Worm (Caenorhabditis elegans) whole organism, L1 larva: ENCODE results near the gene F13C5.1.

Experiments used
- C16A3.4 ChIP-seq: fragments of 150-350 bp; optimal IDR thresholded peaks from 2 replicates; lab custom pipeline; 2014; ENCODE audit warnings: missing biosample characterization, missing genetic modification characterization
- F16B12.6 ChIP-seq: fragments of 150-350 bp; optimal IDR thresholded peaks from 2 replicates; lab custom pipeline; 2014; ENCODE audit warnings: missing biosample characterization, missing genetic modification characterization
- Y116A8C.19 ChIP-seq: sonication (generic microtip); optimal IDR thresholded peaks from 2 replicates; lab custom pipeline; 2016; ENCODE audit warnings: missing compliant biosample characterization, missing genetic modification characterization, borderline replicate concordance
- aly-2 ChIP-seq: fragments of 150-350 bp; optimal IDR thresholded peaks from 2 replicates; lab custom pipeline; 2014; ENCODE audit warnings: missing biosample characterization, missing genetic modification characterization
- ama-1 ChIP-seq: fragments of 150-350 bp; optimal IDR thresholded peaks from 2 replicates; lab custom pipeline; 2014
- ceh-63 ChIP-seq: fragments of 200-800 bp; sonication (Bioruptor generic); optimal IDR thresholded peaks from 2 replicates; lab custom pipeline; 2018; ENCODE audit warnings: mild to moderate bottlenecking, missing genetic modification characterization, missing compliant biosample characterization
- ceh-8 ChIP-seq: fragments of 200-800 bp; sonication (Bioruptor generic); optimal IDR thresholded peaks from 2 replicates; lab custom pipeline; 2018; ENCODE audit warnings: mild to moderate bottlenecking, missing genetic modification characterization, moderate library complexity, missing compliant biosample characterization
- ceh-82 ChIP-seq, 3 experiments: fragments of 150-350 bp in 1 of 3; sonication (generic microtip) in 2 of 3; optimal IDR thresholded peaks; 2 replicates each; lab custom pipeline; 2014 to 2017; ENCODE audit warnings: missing biosample characterization in 3 of 3, missing genetic modification characterization in 3 of 3
- ceh-88 ChIP-seq: fragments of 200-800 bp; sonication (Bioruptor generic); IDR thresholded peaks from 2 replicates; pipeline ENCODE4 v1.3.6; 2022; ENCODE audit warnings: missing genetic modification characterization, missing compliant biosample characterization
- ceh-90 ChIP-seq: sonication (generic microtip); optimal IDR thresholded peaks from 2 replicates; lab custom pipeline; 2016; ENCODE audit warnings: missing genetic modification characterization, missing compliant biosample characterization
- dpl-1 ChIP-seq, 3 experiments: fragments of 150-350 bp in 2 of 3; sonication (generic microtip) in 1 of 3; optimal IDR thresholded peaks; 2 replicates each; lab custom pipeline; 2014 to 2017; ENCODE audit warnings: missing biosample characterization in 3 of 3, missing genetic modification characterization in 3 of 3, missing genetic modification reagents in 3 of 3
- efl-1 ChIP-seq, 4 experiments: fragments of 150-350 bp; optimal IDR thresholded peaks in 3 of 4; peaks in 1 of 4; 1 replicate in 1 of 4; 2 replicates in 3 of 4; lab custom pipeline; 2014; ENCODE audit warnings: missing biosample characterization in 2 of 4, missing genetic modification characterization in 2 of 4, missing genetic modification reagents in 2 of 4
- efl-3 ChIP-seq: fragments of 200-800 bp; sonication (Bioruptor generic); optimal IDR thresholded peaks from 2 replicates; lab custom pipeline; 2018; ENCODE audit warnings: mild to moderate bottlenecking, missing genetic modification characterization, missing compliant biosample characterization
- egl-13 ChIP-seq: sonication (generic microtip); optimal IDR thresholded peaks from 2 replicates; lab custom pipeline; 2016; ENCODE audit warnings: missing genotype, missing genetic modification reagents, missing genetic modification characterization, missing compliant biosample characterization
- egl-27 ChIP-seq, 2 experiments: fragments of 150-350 bp in 1 of 2; sonication (generic microtip); optimal IDR thresholded peaks; 3 replicates each; lab custom pipeline; 2017 to 2018; ENCODE audit warnings: missing biosample characterization in 2 of 2, missing genetic modification characterization in 2 of 2, missing genetic modification reagents in 2 of 2
- fkh-10 ChIP-seq: sonication (generic microtip); optimal IDR thresholded peaks from 2 replicates; lab custom pipeline; 2017; ENCODE audit warnings: missing biosample characterization, missing genetic modification reagents, missing genetic modification characterization
- fos-1 ChIP-seq: fragments of 150-350 bp; optimal IDR thresholded peaks from 2 replicates; lab custom pipeline; 2014; ENCODE audit warnings: missing biosample characterization, missing genetic modification characterization
- grh-1 ChIP-seq: fragments of 200-800 bp; sonication (Bioruptor generic); IDR thresholded peaks from 2 replicates; pipeline ENCODE4 v1.3.6; 2022; ENCODE audit warnings: missing genetic modification reagents, missing genetic modification characterization, missing compliant biosample characterization
- hlh-17 ChIP-seq: fragments of 200-800 bp; sonication (Bioruptor generic); optimal IDR thresholded peaks from 2 replicates; lab custom pipeline; 2018; ENCODE audit warnings: missing genetic modification characterization, mild to moderate bottlenecking, missing compliant biosample characterization, moderate library complexity, borderline replicate concordance
- hlh-4 ChIP-seq: sonication (generic microtip); optimal IDR thresholded peaks from 2 replicates; lab custom pipeline; 2016; ENCODE audit warnings: mild to moderate bottlenecking, missing genetic modification characterization, missing compliant biosample characterization
- hpl-2 ChIP-seq: fragments of 150-350 bp; optimal IDR thresholded peaks from 2 replicates; lab custom pipeline; 2014; ENCODE audit warnings: missing biosample characterization, missing genetic modification reagents, missing genetic modification characterization
- irx-1 ChIP-seq: sonication (generic microtip); optimal IDR thresholded peaks from 2 replicates; lab custom pipeline; 2016; ENCODE audit warnings: missing genetic modification characterization, missing compliant biosample characterization
- jun-1 ChIP-seq: fragments of 150-350 bp; optimal IDR thresholded peaks from 2 replicates; lab custom pipeline; 2014; ENCODE audit warnings: missing biosample characterization, missing genetic modification reagents, missing genetic modification characterization
- lin-13 ChIP-seq: fragments of 150-350 bp; optimal IDR thresholded peaks from 2 replicates; lab custom pipeline; 2014; ENCODE audit warnings: missing biosample characterization, missing genetic modification reagents, missing genetic modification characterization
- lin-15B ChIP-seq: fragments of 150-350 bp; sonication (generic microtip); optimal IDR thresholded peaks from 3 replicates; lab custom pipeline; 2014; ENCODE audit warnings: missing biosample characterization, missing genetic modification characterization
- lir-3 ChIP-seq: sonication (generic microtip); optimal IDR thresholded peaks from 2 replicates; lab custom pipeline; 2016; ENCODE audit warnings: mild to moderate bottlenecking, missing genetic modification characterization, moderate library complexity, missing compliant biosample characterization; ENCODE audit not compliant: poor library complexity
- mab-9 ChIP-seq: fragments of 200-800 bp; sonication (Bioruptor generic); IDR thresholded peaks from 2 replicates; pipeline ENCODE4 v1.3.6; 2022; ENCODE audit warnings: missing genetic modification reagents, missing genetic modification characterization, missing compliant biosample characterization
- mef-2 ChIP-seq: fragments of 150-350 bp; optimal IDR thresholded peaks from 2 replicates; lab custom pipeline; 2014; ENCODE audit warnings: missing biosample characterization, missing genetic modification characterization
- mep-1 ChIP-seq: fragments of 150-350 bp; optimal IDR thresholded peaks from 2 replicates; lab custom pipeline; 2014; ENCODE audit warnings: missing biosample characterization, missing genetic modification characterization
- nhr-11 ChIP-seq: fragments of 150-350 bp; optimal IDR thresholded peaks from 2 replicates; lab custom pipeline; 2014; ENCODE audit warnings: missing biosample characterization, missing genetic modification characterization
- nhr-19 ChIP-seq: fragments of 200-800 bp; sonication (Bioruptor generic); conservative IDR thresholded peaks from 2 replicates; pipeline ENCODE4 v1.3.6; 2022; ENCODE audit warnings: missing genetic modification characterization, missing compliant biosample characterization
- nhr-47 ChIP-seq: sonication (generic microtip); optimal IDR thresholded peaks from 2 replicates; lab custom pipeline; 2016; ENCODE audit warnings: mild to moderate bottlenecking, missing genetic modification characterization, moderate library complexity, missing compliant biosample characterization
- nhr-77 ChIP-seq: fragments of 150-350 bp; optimal IDR thresholded peaks from 2 replicates; lab custom pipeline; 2014; ENCODE audit warnings: missing biosample characterization, missing genetic modification characterization
- nhr-84 ChIP-seq: sonication (generic microtip); optimal IDR thresholded peaks from 2 replicates; lab custom pipeline; 2017; ENCODE audit warnings: missing biosample characterization, missing genetic modification characterization
- pax-3 ChIP-seq: fragments of 200-800 bp; sonication (Bioruptor generic); optimal IDR thresholded peaks from 2 replicates; lab custom pipeline; 2018; ENCODE audit warnings: mild to moderate bottlenecking, missing genetic modification characterization, moderate library complexity, missing compliant biosample characterization
- pqm-1 ChIP-seq: sonication (generic microtip); optimal IDR thresholded peaks from 3 replicates; lab custom pipeline; 2017; ENCODE audit warnings: missing biosample characterization, missing genetic modification characterization
- rnt-1 ChIP-seq: sonication (generic microtip); optimal IDR thresholded peaks from 2 replicates; lab custom pipeline; 2016; ENCODE audit warnings: mild to moderate bottlenecking, missing genetic modification characterization, moderate library complexity, missing compliant biosample characterization
- snpc-4 ChIP-seq: fragments of 150-350 bp; optimal IDR thresholded peaks from 2 replicates; lab custom pipeline; 2014; ENCODE audit warnings: missing biosample characterization, missing genetic modification characterization
- sox-4 ChIP-seq: sonication (generic microtip); optimal IDR thresholded peaks from 2 replicates; lab custom pipeline; 2016; ENCODE audit warnings: missing genetic modification characterization, missing compliant biosample characterization
- sptf-1 ChIP-seq: fragments of 150-350 bp; optimal IDR thresholded peaks from 2 replicates; lab custom pipeline; 2014; ENCODE audit warnings: missing biosample characterization, missing genetic modification characterization
- sup-37 ChIP-seq: fragments of 200-800 bp; sonication (Bioruptor generic); optimal IDR thresholded peaks from 2 replicates; lab custom pipeline; 2018; ENCODE audit warnings: mild to moderate bottlenecking, missing genetic modification characterization, missing compliant biosample characterization
- unc-130 ChIP-seq: fragments of 150-350 bp; optimal IDR thresholded peaks from 2 replicates; lab custom pipeline; 2017; ENCODE audit warnings: missing biosample characterization, missing genetic modification characterization, inconsistent platforms
- unc-86 ChIP-seq: sonication (generic microtip); optimal IDR thresholded peaks from 2 replicates; lab custom pipeline; 2016; ENCODE audit warnings: missing genetic modification characterization, missing compliant biosample characterization
- unc-98 ChIP-seq: fragments of 200-800 bp; sonication (Bioruptor generic); IDR thresholded peaks from 2 replicates; pipeline ENCODE4 v1.3.6; 2022; ENCODE audit warnings: missing genetic modification characterization, missing compliant biosample characterization
- vab-15 ChIP-seq: sonication (generic microtip); optimal IDR thresholded peaks from 2 replicates; lab custom pipeline; 2017; ENCODE audit warnings: missing genotype, mild to moderate bottlenecking, missing genetic modification characterization, missing compliant biosample characterization
- xbp-1 ChIP-seq: sonication (generic microtip); optimal IDR thresholded peaks from 2 replicates; lab custom pipeline; 2016; ENCODE audit warnings: missing genetic modification characterization, missing compliant biosample characterization
- zag-1 ChIP-seq: fragments of 150-350 bp; optimal IDR thresholded peaks from 2 replicates; lab custom pipeline; 2014; ENCODE audit warnings: missing biosample characterization, missing genetic modification characterization
- zip-4 ChIP-seq: fragments of 200-800 bp; sonication (Bioruptor generic); optimal IDR thresholded peaks from 2 replicates; lab custom pipeline; 2018; ENCODE audit warnings: mild to moderate bottlenecking, missing genetic modification characterization, moderate library complexity, missing compliant biosample characterization
- ztf-11 ChIP-seq, 2 experiments: sonication (generic microtip); optimal IDR thresholded peaks; 2 replicates each; lab custom pipeline; 2016 to 2017; ENCODE audit warnings: missing genetic modification characterization in 2 of 2, missing biosample characterization in 1 of 2, missing compliant biosample characterization in 1 of 2
- ztf-4 ChIP-seq: fragments of 150-350 bp; optimal IDR thresholded peaks from 2 replicates; lab custom pipeline; 2014; ENCODE audit warnings: missing biosample characterization, missing genetic modification characterization

Gene F13C5.1

ce11 chrX:572601-573000 lies 29.4 kb upstream of the F13C5.1 start, which contains the start of gene mrp-2:
TSS of gene mrp-2 (minus strand) at chrX:572701.
- TF ChIP-seq aly-2 (tag; lab: Kevin White, UChicago), result no peak
- no peak for TF ChIP-seq unc-98
- TF ChIP-seq efl-1 (optimal IDR thresholded peaks at IDR 0.05; lab: Kevin White, UChicago), result no peak
- TF ChIP-seq efl-1 (GFP tag; optimal IDR thresholded peaks at IDR 0.05 in 1 of 2; lab: Kevin White, UChicago), result peak in 1 of 2 experiments; percentile 53
- TF ChIP-seq, all 84 proteins: peak for 1

- peak; percentile 95 for TF ChIP-seq zip-4 (GFP tag; lab: Kevin White, UChicago)
- TF ChIP-seq zag-1 (tag; lab: Kevin White, UChicago), result no peak
- TF ChIP-seq ztf-4 (tag; lab: Kevin White, UChicago), result no peak
- no peak for TF ChIP-seq sup-37 (GFP tag; lab: Kevin White, UChicago)
- TF ChIP-seq unc-98, result no peak
- no peak for TF ChIP-seq hlh-4 (tag; lab: Kevin White, UChicago)
- TF ChIP-seq nhr-47 (tag; lab: Kevin White, UChicago), result peak; percentile 69
- no peak for TF ChIP-seq mef-2 (tag; lab: Kevin White, UChicago)
- peak; percentile 15 for TF ChIP-seq egl-13 (tag; lab: Kevin White, UChicago)
- TF ChIP-seq nhr-19 (GFP tag; lab: Robert Waterston, UW), result peak; percentile 17; the same call in 1 of the 2 replicates
- TF ChIP-seq fkh-10, result peak; percentile 41
- TF ChIP-seq aly-2 (tag; lab: Kevin White, UChicago), result no peak
- no peak for TF ChIP-seq sox-4
- TF ChIP-seq pqm-1 (tag; lab: Kevin White, UChicago), result no peak
- TF ChIP-seq vab-15 (tag; lab: Kevin White, UChicago), result no peak
- peak; percentile 69 to 87 (median 87) for TF ChIP-seq ceh-82 (tag; optimal IDR thresholded peaks at IDR 0.05; lab: Kevin White, UChicago)
- TF ChIP-seq ceh-8 (GFP tag; lab: Kevin White, UChicago), result no peak
- TF ChIP-seq mep-1 (tag; lab: Kevin White, UChicago), result peak; percentile 59
- TF ChIP-seq mab-9, result no peak
- peak; percentile 22 to 63 for TF ChIP-seq efl-1 (optimal IDR thresholded peaks at IDR 0.05; lab: Kevin White, UChicago)
- TF ChIP-seq efl-1 (GFP tag; optimal IDR thresholded peaks at IDR 0.05 in 1 of 2; lab: Kevin White, UChicago), result peak in 1 of 2 experiments; percentile 29
- peak; percentile 5 for TF ChIP-seq F16B12.6
- no peak for TF ChIP-seq lin-15B (tag; lab: Kevin White, UChicago)
- TF ChIP-seq ceh-88, result no peak
- TF ChIP-seq hpl-2 (GFP tag; lab: Kevin White, UChicago), result no peak
- no peak for TF ChIP-seq grh-1 (GFP tag; lab: Robert Waterston, UW)
- peak; percentile 63 for TF ChIP-seq rnt-1 (tag; lab: Kevin White, UChicago)
- no peak for TF ChIP-seq unc-130 (tag; lab: Kevin White, UChicago)
- TF ChIP-seq lir-3, result no peak
- TF ChIP-seq dpl-1 (GFP tag; optimal IDR thresholded peaks at IDR 0.05; lab: Kevin White, UChicago), result peak; percentile 8 to 38 (median 27)
- no peak for TF ChIP-seq hlh-17 (GFP tag; lab: Kevin White, UChicago)
- TF ChIP-seq xbp-1, result peak; percentile 22
- TF ChIP-seq ceh-63 (GFP tag; lab: Kevin White, UChicago), result no peak
- TF ChIP-seq sptf-1, result no peak
- no peak for TF ChIP-seq pax-3 (tag; lab: Kevin White, UChicago)
- peak; percentile 18 for TF ChIP-seq ceh-90 (tag; lab: Kevin White, UChicago)
- no peak for TF ChIP-seq efl-3 (GFP tag; lab: Kevin White, UChicago)
- TF ChIP-seq jun-1, result peak; percentile 72
- no peak for TF ChIP-seq ztf-11 (tag; optimal IDR thresholded peaks at IDR 0.05; lab: Kevin White, UChicago)
- peak; percentile 7 to 54 for TF ChIP-seq egl-27 (tag; optimal IDR thresholded peaks at IDR 0.05; lab: Kevin White, UChicago)
- TF ChIP-seq ama-1 (lab: Kevin White, UChicago), result no peak
- peak; percentile 43 for TF ChIP-seq irx-1 (tag; lab: Kevin White, UChicago)
- TF ChIP-seq lin-13 (GFP tag; lab: Kevin White, UChicago), result no peak
- TF ChIP-seq nhr-84 (tag; lab: Kevin White, UChicago), result no peak
- TF ChIP-seq snpc-4 (tag; lab: Kevin White, UChicago), result peak; percentile 29
- TF ChIP-seq fos-1 (tag; lab: Kevin White, UChicago), result peak; percentile 40
- TF ChIP-seq nhr-77 (tag; lab: Kevin White, UChicago), result peak; percentile 71
- no peak for TF ChIP-seq nhr-11 (tag; lab: Kevin White, UChicago)
- TF ChIP-seq C16A3.4, result peak; percentile 11
- no peak for TF ChIP-seq unc-86 (tag; lab: Kevin White, UChicago)
- no peak for TF ChIP-seq Y116A8C.19 (tag; lab: Kevin White, UChicago)
These were observed 28.7 kb upstream of the F13C5.1 start for ce11 chrX:573270-573669.
